Fruit fly (Drosophila melanogaster) whole organism, embryonic: Measurements from ENCODE around the gene CG7362.

ENCODE experiments used
- Awh ChIP-seq: fragments of 200-800 bp; sonication (Bioruptor generic); IDR thresholded peaks from 2 replicates; pipeline ENCODE4, ENCODE4 v1.3.6; 2022; ENCODE audit warnings: missing biosample characterization, missing genetic modification characterization
- CG10147 ChIP-seq: fragments of 200-800 bp; sonication (Bioruptor generic); optimal IDR thresholded peaks from 2 replicates; lab custom pipeline; 2019; ENCODE audit warnings: missing biosample characterization, mild to moderate bottlenecking, missing genetic modification characterization, moderate library complexity
- CG11504 ChIP-seq: fragments of 200-800 bp; sonication (Bioruptor generic); optimal IDR thresholded peaks from 3 replicates; lab custom pipeline; 2019; ENCODE audit warnings: missing biosample characterization, mild to moderate bottlenecking, missing genetic modification characterization, moderate library complexity
- CG12155 ChIP-seq: fragments of 200-800 bp; sonication (Bioruptor generic); optimal IDR thresholded peaks from 3 replicates; lab custom pipeline; 2016; ENCODE audit warnings: missing biosample characterization, missing genetic modification characterization
- CG16815 ChIP-seq: fragments of 200-800 bp; sonication (Bioruptor generic); optimal IDR thresholded peaks from 3 replicates; lab custom pipeline; 2017; ENCODE audit warnings: missing biosample characterization, mild to moderate bottlenecking, missing genetic modification characterization
- CG17328 ChIP-seq: fragments of 200-800 bp; sonication (Bioruptor generic); IDR thresholded peaks from 2 replicates; pipeline ENCODE4 v1.3.6; 2022; ENCODE audit warnings: missing biosample characterization, missing genetic modification characterization
- CG17361 ChIP-seq: fragments of 200-800 bp; sonication (Bioruptor generic); IDR thresholded peaks from 3 replicates; pipeline ENCODE4 v1.3.6; 2022; ENCODE audit warnings: missing biosample characterization, missing genetic modification characterization
- CG18262 ChIP-seq: fragments of 200-800 bp; optimal IDR thresholded peaks from 3 replicates; lab custom pipeline; 2019; ENCODE audit warnings: missing biosample characterization, mild to moderate bottlenecking, missing genetic modification characterization, moderate library complexity
- CG2678 ChIP-seq: fragments of 200-800 bp; sonication (Bioruptor generic); optimal IDR thresholded peaks from 3 replicates; lab custom pipeline; 2019; ENCODE audit warnings: missing biosample characterization, mild to moderate bottlenecking, missing genetic modification characterization, moderate library complexity
- CG30431 ChIP-seq: fragments of 200-800 bp; sonication (Bioruptor generic); optimal IDR thresholded peaks from 2 replicates; lab custom pipeline; 2017; ENCODE audit warnings: missing biosample characterization, missing genetic modification characterization
- CG5180 ChIP-seq: fragments of 200-800 bp; sonication (Bioruptor generic); optimal IDR thresholded peaks from 3 replicates; lab custom pipeline; 2017; ENCODE audit warnings: missing biosample characterization, missing genetic modification characterization, mild to moderate bottlenecking, moderate library complexity, missing genetic modification reagents
- CG6254 ChIP-seq: fragments of 200-800 bp; sonication (Bioruptor generic); optimal IDR thresholded peaks from 3 replicates; lab custom pipeline; 2017; ENCODE audit warnings: mild to moderate bottlenecking, missing biosample characterization, missing genetic modification reagents, missing genetic modification characterization
- CG6813 ChIP-seq: fragments of 200-800 bp; sonication (Bioruptor generic); optimal IDR thresholded peaks from 2 replicates; lab custom pipeline; 2017; ENCODE audit warnings: missing biosample characterization, missing genetic modification characterization, mild to moderate bottlenecking, moderate library complexity, missing genetic modification reagents
- CG7839 ChIP-seq: fragments of 200-800 bp; sonication (Bioruptor generic); optimal IDR thresholded peaks from 3 replicates; lab custom pipeline; 2018; ENCODE audit warnings: missing biosample characterization, mild to moderate bottlenecking, missing genetic modification characterization, moderate library complexity
- CG8388 ChIP-seq: fragments of 200-800 bp; sonication (Bioruptor generic); optimal IDR thresholded peaks from 2 replicates; lab custom pipeline; 2019; ENCODE audit warnings: missing biosample characterization, mild to moderate bottlenecking, missing genetic modification characterization, moderate library complexity
- D19A ChIP-seq: fragments of 200-800 bp; optimal IDR thresholded peaks from 3 replicates; lab custom pipeline; 2019; ENCODE audit warnings: missing biosample characterization, mild to moderate bottlenecking, missing genetic modification characterization, moderate library complexity
- Deaf1 ChIP-seq: fragments of 200-800 bp; optimal IDR thresholded peaks from 3 replicates; lab custom pipeline; 2019; ENCODE audit warnings: missing biosample characterization, mild to moderate bottlenecking, missing genetic modification characterization, moderate library complexity
- Dll ChIP-seq: fragments of 200-800 bp; sonication (Bioruptor generic); IDR thresholded peaks from 4 replicates; pipeline ENCODE4 v1.3.6; 2022; ENCODE audit warnings: missing biosample characterization, missing genetic modification characterization; ENCODE audit not compliant: partially characterized antibody
- Drgx ChIP-seq: fragments of 200-800 bp; sonication (Bioruptor generic); IDR thresholded peaks from 2 replicates; pipeline ENCODE4 v1.3.6; 2022; ENCODE audit warnings: missing biosample characterization, missing genetic modification characterization
- E2f2 ChIP-seq: fragments of 200-800 bp; sonication (Bioruptor generic); IDR thresholded peaks from 2 replicates; pipeline ENCODE4 v1.3.6; 2022; ENCODE audit warnings: missing biosample characterization, missing genetic modification characterization
- Ets65A ChIP-seq: fragments of 200-800 bp; sonication (Bioruptor generic); peaks from one replicate; lab custom pipeline; 2016; ENCODE audit warnings: missing biosample characterization, missing genetic modification characterization
- MTF-1 ChIP-seq: fragments of 200-800 bp; sonication (Bioruptor generic); optimal IDR thresholded peaks from 2 replicates; lab custom pipeline; 2018; ENCODE audit warnings: missing biosample characterization, mild to moderate bottlenecking, missing genetic modification characterization, borderline replicate concordance
- Rx ChIP-seq: fragments of 200-800 bp; sonication (Bioruptor generic); IDR thresholded peaks from 2 replicates; pipeline ENCODE4 v1.3.6; 2022; ENCODE audit warnings: missing biosample characterization, missing genetic modification characterization
- Scr ChIP-seq: fragments of 200-800 bp; sonication (Bioruptor generic); IDR thresholded peaks from 2 replicates; pipeline ENCODE4 v1.3.6; 2022; ENCODE audit warnings: missing biosample characterization, missing genetic modification characterization; ENCODE audit not compliant: partially characterized antibody
- Sox102F ChIP-seq: fragments of 200-800 bp; sonication (Bioruptor generic); optimal IDR thresholded peaks from 2 replicates; lab custom pipeline; 2018; ENCODE audit warnings: missing biosample characterization, mild to moderate bottlenecking, missing genetic modification characterization, moderate library complexity
- Tbp ChIP-seq: fragments of >200 bp; optimal IDR thresholded peaks from 2 replicates; lab custom pipeline; 2018; ENCODE audit warnings: missing biosample characterization, missing genetic modification characterization
- chinmo ChIP-seq: fragments of 200-800 bp; sonication (Bioruptor generic); IDR thresholded peaks from 4 replicates; pipeline ENCODE4 v1.3.6; 2022; ENCODE audit warnings: missing biosample characterization, missing genetic modification characterization; ENCODE audit not compliant: partially characterized antibody
- dati ChIP-seq: fragments of 200-800 bp; sonication (Bioruptor generic); IDR thresholded peaks from 2 replicates; pipeline ENCODE4 v1.3.6; 2022; ENCODE audit warnings: missing biosample characterization, missing genetic modification characterization
- dimm ChIP-seq: fragments of 200-800 bp; sonication (Bioruptor generic); IDR thresholded peaks from 2 replicates; pipeline ENCODE4 v1.3.6; 2022; ENCODE audit warnings: missing biosample characterization, missing genetic modification characterization
- dmrt99B ChIP-seq: fragments of 200-800 bp; sonication (Bioruptor generic); optimal IDR thresholded peaks from 2 replicates; lab custom pipeline; 2018; ENCODE audit warnings: missing biosample characterization, mild to moderate bottlenecking, missing genetic modification characterization, moderate library complexity
- eve ChIP-seq, 2 experiments: fragments of >200 bp; optimal IDR thresholded peaks; 2 replicates each; lab custom pipeline; 2017; ENCODE audit warnings: missing biosample characterization in 2 of 2, missing genetic modification characterization in 2 of 2
- fd3F ChIP-seq: fragments of 200-800 bp; sonication (Bioruptor generic); optimal IDR thresholded peaks from 2 replicates; lab custom pipeline; 2018; ENCODE audit warnings: missing biosample characterization, mild to moderate bottlenecking, missing genetic modification characterization, moderate library complexity
- fd96Cb ChIP-seq: fragments of 200-800 bp; sonication (Bioruptor generic); optimal IDR thresholded peaks from 2 replicates; lab custom pipeline; 2018; ENCODE audit warnings: missing biosample characterization, mild to moderate bottlenecking, missing genetic modification characterization, moderate library complexity
- gem ChIP-seq: fragments of 200-800 bp; sonication (Bioruptor generic); optimal IDR thresholded peaks from 2 replicates; lab custom pipeline; 2019; ENCODE audit warnings: missing biosample characterization, mild to moderate bottlenecking, missing genetic modification characterization, moderate library complexity
- jigr1 ChIP-seq: fragments of 200-800 bp; sonication (Bioruptor generic); IDR thresholded peaks from 3 replicates; pipeline ENCODE4 v1.3.6; 2022; ENCODE audit warnings: missing biosample characterization, missing genetic modification characterization
- jing ChIP-seq: fragments of 200-800 bp; sonication (Bioruptor generic); optimal IDR thresholded peaks from 2 replicates; lab custom pipeline; 2018; ENCODE audit warnings: missing biosample characterization, mild to moderate bottlenecking, missing genetic modification characterization
- kah ChIP-seq: fragments of 200-800 bp; sonication (Bioruptor generic); optimal IDR thresholded peaks from 2 replicates; lab custom pipeline; 2018; ENCODE audit warnings: missing biosample characterization, mild to moderate bottlenecking, missing genetic modification characterization
- kay ChIP-seq: fragments of 200-800 bp; sonication (Bioruptor generic); optimal IDR thresholded peaks from 2 replicates; lab custom pipeline; 2016; ENCODE audit warnings: missing biosample characterization, missing genetic modification characterization
- lbe ChIP-seq: fragments of 200-800 bp; sonication (Bioruptor generic); optimal IDR thresholded peaks from 2 replicates; lab custom pipeline; 2016; ENCODE audit warnings: missing biosample characterization, mild to moderate bottlenecking, missing genetic modification characterization
- nau ChIP-seq: fragments of 200-800 bp; sonication (Bioruptor generic); optimal IDR thresholded peaks from 3 replicates; lab custom pipeline; 2017; ENCODE audit warnings: missing biosample characterization, mild to moderate bottlenecking, missing genetic modification characterization, missing genetic modification reagents
- onecut ChIP-seq: fragments of 200-800 bp; sonication (Bioruptor generic); IDR thresholded peaks from 2 replicates; pipeline ENCODE4 v1.3.6; 2022; ENCODE audit warnings: missing biosample characterization, missing genetic modification characterization
- pfk ChIP-seq: fragments of 200-800 bp; sonication (Bioruptor generic); optimal IDR thresholded peaks from 2 replicates; lab custom pipeline; 2018; ENCODE audit warnings: missing biosample characterization, mild to moderate bottlenecking, missing genetic modification characterization, moderate library complexity
- row ChIP-seq: fragments of 200-800 bp; sonication (Bioruptor generic); IDR thresholded peaks from 3 replicates; pipeline ENCODE4 v1.3.6; 2022; ENCODE audit warnings: missing biosample characterization, missing genetic modification characterization
- sens ChIP-seq: fragments of 200-800 bp; sonication (Bioruptor generic); peaks from one replicate; lab custom pipeline; 2016; ENCODE audit warnings: missing biosample characterization, missing genetic modification characterization
- ssp ChIP-seq: fragments of 200-800 bp; sonication (Bioruptor generic); IDR thresholded peaks from 2 replicates; pipeline ENCODE4 v1.3.6; 2022; ENCODE audit warnings: missing biosample characterization, missing genetic modification characterization
- tap ChIP-seq: fragments of 200-800 bp; optimal IDR thresholded peaks from 3 replicates; lab custom pipeline; 2019; ENCODE audit warnings: missing biosample characterization, mild to moderate bottlenecking, missing genetic modification characterization, moderate library complexity
- tll ChIP-seq, 2 experiments: fragments of 200-800 bp in 1 of 2; fragments of >200 bp in 1 of 2; sonication (Bioruptor generic) in 1 of 2; optimal IDR thresholded peaks; 2 replicates each; lab custom pipeline; 2017 to 2019; ENCODE audit warnings: missing biosample characterization in 2 of 2, missing genetic modification characterization in 2 of 2, mild to moderate bottlenecking in 1 of 2, moderate library complexity in 1 of 2
- tx ChIP-seq: fragments of 200-800 bp; sonication (Bioruptor generic); optimal IDR thresholded peaks from 2 replicates; lab custom pipeline; 2016; ENCODE audit warnings: missing biosample characterization, missing genetic modification characterization

The CG7362 gene

DNA sequence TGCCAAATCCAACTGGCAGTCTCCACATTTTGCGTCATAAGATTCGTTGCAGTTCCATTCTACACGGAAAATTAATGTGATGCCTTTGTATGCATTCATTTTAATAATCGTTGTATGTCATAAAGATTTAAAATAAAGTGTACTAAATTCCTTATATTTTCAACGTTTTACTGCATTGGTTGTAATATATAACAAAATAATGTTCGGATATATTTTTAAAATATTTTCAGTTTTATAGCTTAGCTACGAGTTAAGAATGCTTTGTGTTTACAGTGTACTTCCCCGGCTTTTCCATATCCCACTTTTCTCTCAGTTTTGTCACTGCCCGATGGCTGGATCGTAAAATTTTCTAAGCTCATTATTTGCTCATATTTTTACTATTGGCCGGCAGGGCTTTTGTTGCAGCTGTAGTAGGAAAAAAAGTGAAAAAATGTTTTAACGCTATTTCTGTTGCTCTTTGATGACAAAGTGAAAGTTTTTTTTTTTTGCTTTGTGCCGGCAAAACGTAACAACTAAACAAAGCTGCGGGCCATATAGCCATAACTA lies 25.5 kb upstream of the CG7362 start (continued):
- TF ChIP-seq CG16815 (no peak), CG12155 (GFP tag; lab: Kevin White, UChicago) (no peak), tap (no peak), sens (peak; percentile 74), eve (GFP tag; optimal IDR thresholded peaks at IDR 0.05; lab: Kevin White, UChicago) (peak in 1 of 2 experiments; percentile 58), fd3F (GFP tag; lab: Kevin White, UChicago) (no peak), CG17361 (0 out of 3 replicates have a peak, but pooled peaks have one; percentile 24), CG18262 (tag; lab: Kevin White, UChicago) (peak; percentile 1), CG2678 (tag; lab: Kevin White, UChicago) (no peak), pfk (GFP tag; lab: Kevin White, UChicago) (no peak), CG7839 (peak; percentile 21), CG10147 (GFP tag; lab: Kevin White, UChicago) (no peak), lbe (GFP tag; lab: Kevin White, UChicago) (no peak), dati (GFP tag; lab: Robert Waterston, UW) (no peak), row (GFP tag; lab: Robert Waterston, UW) (0 out of 3 replicates have a peak, but pooled peaks have one; percentile 13), tll (GFP tag; optimal IDR thresholded peaks at IDR 0.05; lab: Kevin White, UChicago) (no peak), dmrt99B (tag; lab: Kevin White, UChicago) (peak; percentile 32), CG6254 (GFP tag; lab: Kevin White, UChicago) (no peak), CG30431 (GFP tag; lab: Kevin White, UChicago) (no peak), CG8388 (GFP tag; lab: Kevin White, UChicago) (peak; percentile 14), fd96Cb (peak; percentile 11), CG6813 (GFP tag; lab: Kevin White, UChicago) (no peak), Dll (GFP tag; lab: Robert Waterston, UW) (no peak), ssp (GFP tag; lab: Robert Waterston, UW) (no peak), Tbp (GFP tag; lab: Kevin White, UChicago) (no peak), jigr1 (no peak), D19A (tag; lab: Kevin White, UChicago) (no peak)

DNA sequence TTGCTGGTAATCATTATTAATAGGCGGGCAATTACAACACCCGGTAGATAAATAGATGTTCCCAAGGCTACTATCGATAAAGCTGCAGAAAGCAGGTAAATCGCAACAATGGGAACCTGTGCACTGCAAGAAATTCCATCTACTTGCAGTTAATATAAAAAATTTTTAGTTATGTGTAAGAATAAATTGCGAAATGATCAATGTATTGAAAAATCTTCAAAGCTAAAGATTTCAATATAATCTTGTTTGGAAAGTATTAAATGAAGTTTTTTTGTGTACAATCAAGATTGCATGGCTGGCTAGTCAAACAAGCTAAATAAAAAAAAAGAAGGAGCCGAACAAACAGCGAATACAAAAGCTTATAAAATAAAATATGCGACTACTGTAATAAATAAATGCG lies 21.1 kb upstream of the CG7362 start:
- peak; percentile 12; the same call in 1 of the 2 replicates for TF ChIP-seq CG17328 (GFP tag; lab: Robert Waterston, UW)
- no peak for TF ChIP-seq Deaf1
- peak; percentile 7 for TF ChIP-seq gem (tag; lab: Kevin White, UChicago)
- TF ChIP-seq tx (GFP tag; lab: Kevin White, UChicago) = no peak
- peak; percentile 70 for TF ChIP-seq sens
- peak; percentile 73 for TF ChIP-seq Drgx (GFP tag; lab: Robert Waterston, UW)
- TF ChIP-seq, all 482 proteins: peak for 4

DNA sequence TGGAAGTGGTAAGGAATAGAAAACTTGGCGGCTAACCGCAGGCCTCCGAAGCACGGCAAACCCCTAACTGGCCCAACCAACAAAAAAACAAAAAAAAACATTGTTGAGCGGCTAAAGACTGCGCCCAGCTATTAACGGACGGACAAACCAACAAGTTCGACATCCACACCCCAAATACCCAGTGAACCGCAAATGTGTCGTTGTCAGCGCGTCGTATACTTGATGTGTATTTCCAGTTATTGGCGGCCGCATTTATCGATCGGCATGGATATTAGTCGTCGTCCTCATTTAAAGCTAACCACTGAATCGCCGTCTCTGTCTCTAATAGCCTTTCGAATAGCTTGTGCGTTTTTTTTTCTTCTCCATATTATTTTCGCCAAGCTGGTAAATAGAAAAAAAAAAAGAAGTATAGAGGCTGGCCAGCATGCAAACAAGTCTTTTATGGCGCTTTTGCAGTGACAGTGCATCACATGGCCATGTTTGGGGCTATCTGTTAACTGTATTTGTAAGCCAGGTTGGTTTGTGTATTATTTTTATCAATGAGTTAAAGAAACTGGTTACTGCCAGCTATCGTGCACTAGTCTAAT lies 12.3 kb upstream of the CG7362 start:
- TF ChIP-seq E2f2 (GFP tag; lab: Robert Waterston, UW) (no peak), Sox102F (GFP tag; lab: Kevin White, UChicago) (no peak), Ets65A (GFP tag; lab: Kevin White, UChicago) (peak; percentile 27), CG5180 (GFP tag; lab: Kevin White, UChicago) (peak; percentile 52), jing (GFP tag; lab: Kevin White, UChicago) (no peak), Awh (GFP tag; lab: Robert Waterston, UW) (no peak), kah (no peak), chinmo (GFP tag; lab: Robert Waterston, UW) (0 out of 4 replicates have a peak, but pooled peaks have one; percentile 69), CG11504 (tag; lab: Kevin White, UChicago) (no peak), kay (GFP tag; lab: Kevin White, UChicago) (no peak), MTF-1 (GFP tag; lab: Kevin White, UChicago) (no peak), dimm (GFP tag; lab: Robert Waterston, UW) (no peak), Rx (GFP tag; lab: Robert Waterston, UW) (no peak), onecut (peak; percentile 71), nau (no peak), Scr (no peak)
